Fruit fly (Drosophila melanogaster) whole organism, embryonic: Measurements from ENCODE around the gene Cenp-C.
A peak's percentile ranks its signal among the peaks of the same experiment; 100 is the strongest.

Experiments
- Aef1 ChIP-seq: fragments of 200-800 bp; sonication (Bioruptor generic); IDR thresholded peaks from 3 replicates; pipeline ENCODE4 v1.3.6; 2022; ENCODE audit warnings: missing biosample characterization, missing genetic modification characterization
- CG10209 ChIP-seq: fragments of 200-800 bp; sonication (Bioruptor generic); optimal IDR thresholded peaks from 3 replicates; lab custom pipeline; 2017; ENCODE audit warnings: missing biosample characterization, mild to moderate bottlenecking, missing genetic modification characterization, missing genetic modification reagents
- CG10543 ChIP-seq: fragments of 200-800 bp; sonication (Bioruptor generic); optimal IDR thresholded peaks from 3 replicates; lab custom pipeline; 2017; ENCODE audit warnings: missing biosample characterization, mild to moderate bottlenecking, missing genetic modification characterization, moderate library complexity
- CG11504 ChIP-seq: fragments of 200-800 bp; sonication (Bioruptor generic); optimal IDR thresholded peaks from 3 replicates; lab custom pipeline; 2019; ENCODE audit warnings: missing biosample characterization, mild to moderate bottlenecking, missing genetic modification characterization, moderate library complexity
- CG12659 ChIP-seq: fragments of 200-800 bp; sonication (Bioruptor generic); optimal IDR thresholded peaks from 3 replicates; lab custom pipeline; 2017; ENCODE audit warnings: mild to moderate bottlenecking, missing biosample characterization, missing genetic modification reagents, missing genetic modification characterization
- CG12769 ChIP-seq: fragments of 200-800 bp; sonication (Bioruptor generic); optimal IDR thresholded peaks from 2 replicates; lab custom pipeline; 2019; ENCODE audit warnings: missing biosample characterization, mild to moderate bottlenecking, missing genetic modification characterization, moderate library complexity
- CG13424 ChIP-seq: fragments of 200-800 bp; sonication (Bioruptor generic); optimal IDR thresholded peaks from 2 replicates; lab custom pipeline; 2019; ENCODE audit warnings: missing biosample characterization, mild to moderate bottlenecking, missing genetic modification characterization, moderate library complexity
- CG14667 ChIP-seq: fragments of 200-800 bp; sonication (Bioruptor generic); IDR thresholded peaks from 2 replicates; pipeline ENCODE4 v1.3.6; 2022; ENCODE audit warnings: missing biosample characterization, missing genetic modification characterization
- CG16813 ChIP-seq: fragments of 200-800 bp; sonication (Bioruptor generic); IDR thresholded peaks from 3 replicates; pipeline ENCODE4 v1.3.6; 2022; ENCODE audit warnings: missing biosample characterization, missing genetic modification characterization; ENCODE audit not compliant: partially characterized antibody
- CG16815 ChIP-seq: fragments of 200-800 bp; sonication (Bioruptor generic); optimal IDR thresholded peaks from 3 replicates; lab custom pipeline; 2017; ENCODE audit warnings: missing biosample characterization, mild to moderate bottlenecking, missing genetic modification characterization
- CG17359 ChIP-seq: fragments of 200-800 bp; sonication (Bioruptor generic); optimal IDR thresholded peaks from 3 replicates; lab custom pipeline; 2018; ENCODE audit warnings: missing biosample characterization, mild to moderate bottlenecking, missing genetic modification characterization, moderate library complexity
- CG18599 ChIP-seq: fragments of 200-800 bp; sonication (Bioruptor generic); optimal IDR thresholded peaks from 3 replicates; lab custom pipeline; 2017; ENCODE audit warnings: missing biosample characterization, missing genetic modification characterization, mild to moderate bottlenecking, moderate library complexity, missing genetic modification reagents
- CG2120 ChIP-seq: fragments of 200-800 bp; sonication (Bioruptor generic); optimal IDR thresholded peaks from 3 replicates; lab custom pipeline; 2016; ENCODE audit warnings: missing biosample characterization, missing genetic modification characterization
- CG3065 ChIP-seq: fragments of 200-800 bp; sonication (Bioruptor generic); optimal IDR thresholded peaks from 2 replicates; lab custom pipeline; 2016; ENCODE audit warnings: missing biosample characterization, missing genetic modification characterization
- CG3281 ChIP-seq: fragments of 200-800 bp; sonication (Bioruptor generic); optimal IDR thresholded peaks from 3 replicates; lab custom pipeline; 2017; ENCODE audit warnings: missing biosample characterization, mild to moderate bottlenecking, missing genetic modification characterization
- CG3838 ChIP-seq: fragments of 200-800 bp; sonication (Bioruptor generic); optimal IDR thresholded peaks from 3 replicates; lab custom pipeline; 2016; ENCODE audit warnings: missing biosample characterization, missing genetic modification characterization
- CG3995 ChIP-seq: fragments of 200-800 bp; sonication (Bioruptor generic); optimal IDR thresholded peaks from 3 replicates; lab custom pipeline; 2016; ENCODE audit warnings: missing biosample characterization, missing genetic modification characterization
- CG4730 ChIP-seq: fragments of 200-800 bp; sonication (Bioruptor generic); IDR thresholded peaks from 2 replicates; pipeline ENCODE4 v1.3.6; 2022; ENCODE audit warnings: missing biosample characterization, missing genetic modification characterization
- CG6272 ChIP-seq: fragments of 200-800 bp; sonication (Bioruptor generic); IDR thresholded peaks from 2 replicates; pipeline ENCODE4 v1.3.6; 2022; ENCODE audit warnings: missing biosample characterization, missing genetic modification characterization
- CG8359 ChIP-seq: fragments of 200-800 bp; sonication (Bioruptor generic); optimal IDR thresholded peaks from 2 replicates; lab custom pipeline; 2017; ENCODE audit warnings: missing biosample characterization, mild to moderate bottlenecking, missing genetic modification characterization, borderline replicate concordance
- CG8944 ChIP-seq: fragments of 200-800 bp; sonication (Bioruptor generic); optimal IDR thresholded peaks from 3 replicates; lab custom pipeline; 2016; ENCODE audit warnings: missing biosample characterization, missing genetic modification characterization
- CkIIα-i1 ChIP-seq: fragments of 200-800 bp; sonication (Bioruptor generic); IDR thresholded peaks from 2 replicates; pipeline ENCODE4 v1.3.6; 2022; ENCODE audit warnings: missing biosample characterization, missing genetic modification characterization
- Deaf1 ChIP-seq: fragments of 200-800 bp; optimal IDR thresholded peaks from 3 replicates; lab custom pipeline; 2019; ENCODE audit warnings: missing biosample characterization, mild to moderate bottlenecking, missing genetic modification characterization, moderate library complexity
- Ets65A ChIP-seq: fragments of 200-800 bp; sonication (Bioruptor generic); peaks from one replicate; lab custom pipeline; 2016; ENCODE audit warnings: missing biosample characterization, missing genetic modification characterization
- HLH54F ChIP-seq: fragments of 200-800 bp; sonication (Bioruptor generic); optimal IDR thresholded peaks from 3 replicates; lab custom pipeline; 2016; ENCODE audit warnings: missing biosample characterization, missing genetic modification characterization
- Hand ChIP-seq: fragments of 200-800 bp; sonication (Bioruptor generic); optimal IDR thresholded peaks from 2 replicates; lab custom pipeline; 2017; ENCODE audit warnings: mild to moderate bottlenecking, missing biosample characterization, missing genetic modification reagents, missing genetic modification characterization
- Hr3 ChIP-seq: fragments of 200-800 bp; sonication (Bioruptor generic); optimal IDR thresholded peaks from 3 replicates; lab custom pipeline; 2016; ENCODE audit warnings: missing biosample characterization, missing genetic modification characterization
- Hr51 ChIP-seq, 2 experiments: fragments of 200-800 bp; sonication (Bioruptor generic); optimal IDR thresholded peaks; 2 replicates in 1 of 2; 3 replicates in 1 of 2; lab custom pipeline; 2016 to 2018; ENCODE audit warnings: missing biosample characterization in 2 of 2, missing genetic modification characterization in 2 of 2, mild to moderate bottlenecking in 1 of 2, moderate library complexity in 1 of 2
- Max ChIP-seq: fragments of 200-800 bp; sonication (Bioruptor generic); optimal IDR thresholded peaks from 2 replicates; lab custom pipeline; 2016; ENCODE audit warnings: missing biosample characterization, mild to moderate bottlenecking, missing genetic modification characterization
- Meics ChIP-seq: fragments of 200-800 bp; sonication (Bioruptor generic); optimal IDR thresholded peaks from 2 replicates; lab custom pipeline; 2017; ENCODE audit warnings: missing biosample characterization, mild to moderate bottlenecking, missing genetic modification characterization
- Rfx ChIP-seq: fragments of 200-800 bp; sonication (Bioruptor generic); IDR thresholded peaks from 2 replicates; pipeline ENCODE4 v1.3.6; 2022; ENCODE audit warnings: missing biosample characterization, missing genetic modification characterization
- Sry-β ChIP-seq: fragments of 200-800 bp; sonication (Bioruptor generic); optimal IDR thresholded peaks from 2 replicates; lab custom pipeline; 2018; ENCODE audit warnings: missing biosample characterization, mild to moderate bottlenecking, missing genetic modification characterization, moderate library complexity
- Ssrp ChIP-seq: fragments of 200-800 bp; sonication (Bioruptor generic); optimal IDR thresholded peaks from 2 replicates; lab custom pipeline; 2018; ENCODE audit warnings: missing biosample characterization, mild to moderate bottlenecking, missing genetic modification characterization, moderate library complexity
- Tbp ChIP-seq: fragments of >200 bp; optimal IDR thresholded peaks from 2 replicates; lab custom pipeline; 2018; ENCODE audit warnings: missing biosample characterization, missing genetic modification characterization
- dati ChIP-seq: fragments of 200-800 bp; sonication (Bioruptor generic); IDR thresholded peaks from 2 replicates; pipeline ENCODE4 v1.3.6; 2022; ENCODE audit warnings: missing biosample characterization, missing genetic modification characterization
- dmrt99B ChIP-seq: fragments of 200-800 bp; sonication (Bioruptor generic); optimal IDR thresholded peaks from 2 replicates; lab custom pipeline; 2018; ENCODE audit warnings: missing biosample characterization, mild to moderate bottlenecking, missing genetic modification characterization, moderate library complexity
- esg ChIP-seq: fragments of 200-800 bp; sonication (Bioruptor generic); conservative IDR thresholded peaks from 2 replicates; pipeline ENCODE4 v1.3.6; 2022; ENCODE audit warnings: missing biosample characterization, missing genetic modification characterization
- gt ChIP-seq: fragments of 200-800 bp; sonication (Bioruptor generic); IDR thresholded peaks from 2 replicates; pipeline ENCODE4 v1.3.6; 2022; ENCODE audit warnings: missing biosample characterization, missing genetic modification characterization
- her ChIP-seq: fragments of 200-800 bp; sonication (Bioruptor generic); optimal IDR thresholded peaks from 2 replicates; lab custom pipeline; 2016; ENCODE audit warnings: missing biosample characterization, missing genetic modification characterization
- hkb ChIP-seq, 2 experiments: fragments of 200-800 bp in 1 of 2; fragments of >200 bp in 1 of 2; sonication (Bioruptor generic) in 1 of 2; IDR thresholded peaks in 1 of 2; optimal IDR thresholded peaks in 1 of 2; 2 replicates each; pipeline versions ENCODE4 v1.3.6 to Lab custom; 2017 to 2022; ENCODE audit warnings: missing biosample characterization in 1 of 2, missing genetic modification characterization in 1 of 2
- lilli ChIP-seq: fragments of 200-800 bp; sonication (Bioruptor generic); optimal IDR thresholded peaks from 3 replicates; lab custom pipeline; 2016; ENCODE audit warnings: missing biosample characterization, missing genetic modification characterization
- mam ChIP-seq: fragments of 200-800 bp; sonication (Bioruptor generic); optimal IDR thresholded peaks from 3 replicates; lab custom pipeline; 2016; ENCODE audit warnings: missing biosample characterization, missing genetic modification characterization
- onecut ChIP-seq: fragments of 200-800 bp; sonication (Bioruptor generic); IDR thresholded peaks from 2 replicates; pipeline ENCODE4 v1.3.6; 2022; ENCODE audit warnings: missing biosample characterization, missing genetic modification characterization
- otp ChIP-seq: fragments of 200-800 bp; sonication (Bioruptor generic); IDR thresholded peaks from 3 replicates; pipeline ENCODE4, ENCODE4 v1.3.6; 2022; ENCODE audit warnings: missing biosample characterization, missing genetic modification characterization
- pita ChIP-seq: fragments of 200-800 bp; sonication (Bioruptor generic); optimal IDR thresholded peaks from 2 replicates; lab custom pipeline; 2017; ENCODE audit warnings: missing biosample characterization, mild to moderate bottlenecking, missing genetic modification characterization
- sc ChIP-seq, 3 experiments: fragments of >200 bp in 2 of 3; fragments of 200-800 bp in 1 of 3; sonication (Bioruptor generic) in 1 of 3; optimal IDR thresholded peaks; 2 replicates in 2 of 3; 3 replicates in 1 of 3; lab custom pipeline; 2017; ENCODE audit warnings: mild to moderate bottlenecking in 1 of 3, missing biosample characterization in 1 of 3, missing genetic modification characterization in 1 of 3, missing genetic modification reagents in 1 of 3
- vfl ChIP-seq: fragments of 200-800 bp; sonication (Bioruptor generic); optimal IDR thresholded peaks from 2 replicates; lab custom pipeline; 2016; ENCODE audit warnings: missing biosample characterization, missing genetic modification characterization
- zen ChIP-seq: fragments of 200-800 bp; sonication (Bioruptor generic); optimal IDR thresholded peaks from 3 replicates; lab custom pipeline; 2018; ENCODE audit warnings: missing biosample characterization, mild to moderate bottlenecking, missing genetic modification characterization, moderate library complexity

Gene Cenp-C

DNA sequence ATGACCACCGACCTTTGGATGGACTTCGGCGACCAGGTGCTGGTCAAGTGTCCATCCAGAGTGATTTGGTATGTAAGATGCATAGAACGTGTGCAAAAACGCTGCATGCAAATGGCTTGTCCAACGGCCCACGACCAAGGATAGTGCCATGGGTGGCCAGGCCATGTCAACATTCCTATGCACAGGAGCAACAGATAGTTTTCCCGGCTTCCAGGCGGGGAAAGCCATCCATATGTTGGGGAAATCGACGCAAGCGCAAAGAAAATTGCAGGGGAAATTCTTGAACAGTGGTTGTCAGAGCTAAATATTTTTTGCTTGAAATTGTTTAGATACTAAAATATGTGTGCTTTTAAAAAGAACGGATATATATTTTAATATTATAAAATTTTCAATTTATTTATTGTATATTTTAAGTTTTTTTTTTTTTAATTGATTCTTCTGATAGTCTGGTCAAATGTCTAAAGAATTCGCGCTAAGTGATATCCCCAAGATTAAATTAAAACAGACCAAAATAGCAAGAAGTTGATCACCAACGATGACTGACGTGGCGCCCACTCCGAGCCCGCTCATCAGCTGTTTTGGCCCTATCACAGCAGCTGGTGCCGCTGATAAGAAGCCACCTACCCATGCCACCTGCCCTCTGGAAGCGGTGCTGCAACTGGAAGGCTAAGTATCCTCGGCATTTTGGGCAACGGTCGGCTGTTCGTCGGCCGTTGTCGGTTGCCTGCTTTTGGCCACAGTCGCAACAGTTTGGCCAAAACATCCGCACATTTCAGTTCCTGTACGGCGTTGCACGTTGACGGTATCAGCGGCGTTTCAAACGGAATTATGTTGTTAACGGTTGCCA is 13.7 kb downstream of the Cenp-C start, which contains the start of gene 5-HT2B (continued):
- TF ChIP-seq CG3065 (GFP tag; lab: Kevin White, UChicago) (no peak), Ssrp (tag; lab: Kevin White, UChicago) (no peak), CG18599 (GFP tag; lab: Kevin White, UChicago) (peak; percentile 86), CG8944 (GFP tag; lab: Kevin White, UChicago) (no peak), Hand (peak; percentile 40), CG3995 (GFP tag; lab: Kevin White, UChicago) (no peak), CG12769 (tag; lab: Kevin White, UChicago) (no peak), onecut (GFP tag; lab: Robert Waterston, UW) (no peak), otp (GFP tag; lab: Robert Waterston, UW) (no peak), Deaf1 (peak; percentile 88), CG3838 (no peak), CkIIα-i1 (GFP tag; lab: Robert Waterston, UW) (no peak), zen (tag; lab: Kevin White, UChicago) (no peak), CG16815 (no peak), CG2120 (GFP tag; lab: Kevin White, UChicago) (peak; percentile 49), CG4730 (GFP tag; lab: Robert Waterston, UW) (no peak), Hr51 (GFP tag; optimal IDR thresholded peaks at IDR 0.05; lab: Kevin White, UChicago) (peak in 1 of 2 experiments; percentile 58), esg (peak; percentile 37; the same call in 1 of the 2 replicates), Sry-β (no peak), pita (GFP tag; lab: Kevin White, UChicago) (no peak), CG3281 (peak; percentile 60), HLH54F (GFP tag; lab: Kevin White, UChicago) (no peak), hkb (optimal IDR thresholded peaks at IDR 0.05; lab: Kevin White, UChicago) (no peak), hkb (GFP tag; IDR thresholded peaks at IDR 0.05; lab: Robert Waterston, UW) (no peak), Ets65A (peak; percentile 55), CG12659 (GFP tag; lab: Kevin White, UChicago) (peak; percentile 33), CG10209 (GFP tag; lab: Kevin White, UChicago) (peak; percentile 27), Tbp (no peak), dmrt99B (peak; percentile 39), Meics (GFP tag; lab: Kevin White, UChicago) (peak; percentile 65), CG8359 (GFP tag; lab: Kevin White, UChicago) (no peak), CG11504 (tag; lab: Kevin White, UChicago) (peak; percentile 53), CG17359 (tag; lab: Kevin White, UChicago) (peak; percentile 14), CG10543 (GFP tag; lab: Kevin White, UChicago) (peak; percentile 35), her (GFP tag; lab: Kevin White, UChicago) (no peak), gt (GFP tag; lab: Robert Waterston, UW) (no peak), Rfx (GFP tag; lab: Robert Waterston, UW) (peak; percentile 46; the same call in 1 of the 2 replicates), Max (GFP tag; lab: Kevin White, UChicago) (no peak), mam (GFP tag; lab: Kevin White, UChicago) (peak; percentile 5), CG6272 (GFP tag; lab: Robert Waterston, UW) (no peak), CG16813 (GFP tag; lab: Robert Waterston, UW) (no peak), dati (GFP tag; lab: Robert Waterston, UW) (no peak), Hr3 (peak; percentile 14), vfl (GFP tag; lab: Kevin White, UChicago) (no peak), CG13424 (tag; lab: Kevin White, UChicago) (peak; percentile 32), CG14667 (GFP tag; lab: Robert Waterston, UW) (no peak), Aef1 (peak; percentile 23; the same call in 1 of the 3 replicates), sc (optimal IDR thresholded peaks at IDR 0.05; lab: Kevin White, UChicago) (no peak), sc (GFP tag; optimal IDR thresholded peaks at IDR 0.05; lab: Kevin White, UChicago) (no peak), lilli (GFP tag; lab: Kevin White, UChicago) (peak; percentile 17)
